Fruit fly (Drosophila melanogaster) whole organism, embryonic: ENCODE results near the gene CG10317.

Source experiments
- Aef1 ChIP-seq: fragments of 200-800 bp; sonication (Bioruptor generic); IDR thresholded peaks from 3 replicates; pipeline ENCODE4 v1.3.6; 2022; ENCODE audit warnings: missing biosample characterization, missing genetic modification characterization
- Antp ChIP-seq: fragments of 200-800 bp; sonication (Bioruptor generic); optimal IDR thresholded peaks from 3 replicates; lab custom pipeline; 2016; ENCODE audit warnings: missing biosample characterization, missing genetic modification characterization
- Awh ChIP-seq: fragments of 200-800 bp; sonication (Bioruptor generic); IDR thresholded peaks from 2 replicates; pipeline ENCODE4, ENCODE4 v1.3.6; 2022; ENCODE audit warnings: missing biosample characterization, missing genetic modification characterization
- BtbVII ChIP-seq: fragments of 200-800 bp; sonication (Bioruptor generic); optimal IDR thresholded peaks from 3 replicates; lab custom pipeline; 2017; ENCODE audit warnings: missing biosample characterization, mild to moderate bottlenecking, missing genetic modification characterization
- CG11456 ChIP-seq: fragments of 200-800 bp; sonication (Bioruptor generic); IDR thresholded peaks from 3 replicates; pipeline ENCODE4 v1.3.6; 2022; ENCODE audit warnings: missing biosample characterization, missing genetic modification characterization
- CG11504 ChIP-seq: fragments of 200-800 bp; sonication (Bioruptor generic); optimal IDR thresholded peaks from 3 replicates; lab custom pipeline; 2019; ENCODE audit warnings: missing biosample characterization, mild to moderate bottlenecking, missing genetic modification characterization, moderate library complexity
- CG12744 ChIP-seq: fragments of 200-800 bp; sonication (Bioruptor generic); optimal IDR thresholded peaks from 2 replicates; lab custom pipeline; 2016; ENCODE audit warnings: missing biosample characterization, missing genetic modification characterization
- CG15514 ChIP-seq: fragments of 200-800 bp; sonication (Bioruptor generic); optimal IDR thresholded peaks from 3 replicates; lab custom pipeline; 2017; ENCODE audit warnings: missing biosample characterization, missing genetic modification characterization, mild to moderate bottlenecking, moderate library complexity, missing genetic modification reagents
- CG1603 ChIP-seq: fragments of 200-800 bp; sonication (Bioruptor generic); optimal IDR thresholded peaks from 2 replicates; lab custom pipeline; 2019; ENCODE audit warnings: missing biosample characterization, mild to moderate bottlenecking, missing genetic modification characterization, moderate library complexity
- CG17186 ChIP-seq: fragments of 200-800 bp; sonication (Bioruptor generic); optimal IDR thresholded peaks from 3 replicates; lab custom pipeline; 2017; ENCODE audit warnings: missing biosample characterization, missing genetic modification reagents, missing genetic modification characterization
- CG30020 ChIP-seq: fragments of 200-800 bp; optimal IDR thresholded peaks from 2 replicates; lab custom pipeline; 2019; ENCODE audit warnings: missing biosample characterization, mild to moderate bottlenecking, missing genetic modification characterization, moderate library complexity
- CG32772 ChIP-seq: fragments of 200-800 bp; sonication (Bioruptor generic); IDR thresholded peaks from 2 replicates; pipeline ENCODE4 v1.3.6; 2022; ENCODE audit warnings: missing biosample characterization, missing genetic modification characterization
- CG42726 ChIP-seq: fragments of 200-800 bp; sonication (Bioruptor generic); IDR thresholded peaks from 2 replicates; pipeline ENCODE4 v1.3.6; 2022; ENCODE audit warnings: missing biosample characterization, missing genetic modification characterization; ENCODE audit not compliant: partially characterized antibody
- CG5180 ChIP-seq: fragments of 200-800 bp; sonication (Bioruptor generic); optimal IDR thresholded peaks from 3 replicates; lab custom pipeline; 2017; ENCODE audit warnings: missing biosample characterization, missing genetic modification characterization, mild to moderate bottlenecking, moderate library complexity, missing genetic modification reagents
- CG6175 ChIP-seq: fragments of 200-800 bp; sonication (Bioruptor generic); IDR thresholded peaks from 3 replicates; pipeline ENCODE4 v1.3.6; 2022; ENCODE audit warnings: missing biosample characterization, missing genetic modification characterization
- CG7357 ChIP-seq: fragments of 200-800 bp; sonication (Bioruptor generic); IDR thresholded peaks from 3 replicates; pipeline ENCODE4 v1.3.6; 2022; ENCODE audit warnings: missing biosample characterization, missing genetic modification characterization
- CG8290 ChIP-seq, 3 experiments: fragments of 200-800 bp; sonication (Bioruptor generic); optimal IDR thresholded peaks; 2 replicates each; lab custom pipeline; 2016 to 2019; ENCODE audit warnings: missing biosample characterization in 3 of 3, missing genetic modification characterization in 3 of 3, mild to moderate bottlenecking in 2 of 3, moderate library complexity in 1 of 3
- CG8765 ChIP-seq: fragments of 200-800 bp; sonication (Bioruptor generic); IDR thresholded peaks from 2 replicates; pipeline ENCODE4 v1.3.6; 2022; ENCODE audit warnings: missing biosample characterization, missing genetic modification characterization
- CG9437 ChIP-seq: fragments of 200-800 bp; sonication (Bioruptor generic); optimal IDR thresholded peaks from 2 replicates; lab custom pipeline; 2018; ENCODE audit warnings: missing biosample characterization, mild to moderate bottlenecking, missing genetic modification characterization
- D19B ChIP-seq: fragments of 200-800 bp; sonication (Bioruptor generic); optimal IDR thresholded peaks from 2 replicates; lab custom pipeline; 2017; ENCODE audit warnings: missing biosample characterization, mild to moderate bottlenecking, missing genetic modification characterization
- Dll ChIP-seq: fragments of 200-800 bp; sonication (Bioruptor generic); IDR thresholded peaks from 4 replicates; pipeline ENCODE4 v1.3.6; 2022; ENCODE audit warnings: missing biosample characterization, missing genetic modification characterization; ENCODE audit not compliant: partially characterized antibody
- Dref ChIP-seq: fragments of 200-800 bp; sonication (Bioruptor generic); IDR thresholded peaks from 2 replicates; pipeline ENCODE4 v1.3.6; 2022; ENCODE audit warnings: missing biosample characterization, missing genetic modification characterization
- Ets97D ChIP-seq: fragments of 200-800 bp; sonication (Bioruptor generic); optimal IDR thresholded peaks from 3 replicates; lab custom pipeline; 2016; ENCODE audit warnings: missing biosample characterization, missing genetic modification characterization
- Fer1 ChIP-seq: fragments of 200-800 bp; sonication (Bioruptor generic); optimal IDR thresholded peaks from 2 replicates; lab custom pipeline; 2017; ENCODE audit warnings: missing biosample characterization, mild to moderate bottlenecking, missing genetic modification characterization
- Fer3 ChIP-seq: fragments of 200-800 bp; sonication (Bioruptor generic); optimal IDR thresholded peaks from 2 replicates; lab custom pipeline; 2018; ENCODE audit warnings: missing biosample characterization, mild to moderate bottlenecking, missing genetic modification characterization, moderate library complexity
- H2.0 ChIP-seq: fragments of 200-800 bp; sonication (Bioruptor generic); IDR thresholded peaks from 2 replicates; pipeline ENCODE4 v1.3.6; 2022; ENCODE audit warnings: missing biosample characterization, missing genetic modification characterization
- Hand ChIP-seq: fragments of 200-800 bp; sonication (Bioruptor generic); optimal IDR thresholded peaks from 2 replicates; lab custom pipeline; 2017; ENCODE audit warnings: mild to moderate bottlenecking, missing biosample characterization, missing genetic modification reagents, missing genetic modification characterization
- NC2β ChIP-seq: fragments of 200-800 bp; sonication (Bioruptor generic); optimal IDR thresholded peaks from 2 replicates; lab custom pipeline; 2016; ENCODE audit warnings: missing biosample characterization, missing genetic modification characterization
- Opbp ChIP-seq: fragments of 200-800 bp; sonication (Bioruptor generic); IDR thresholded peaks from 3 replicates; pipeline ENCODE4 v1.3.6; 2022; ENCODE audit warnings: missing biosample characterization, missing genetic modification characterization; ENCODE audit not compliant: partially characterized antibody
- Rx ChIP-seq: fragments of 200-800 bp; sonication (Bioruptor generic); IDR thresholded peaks from 2 replicates; pipeline ENCODE4 v1.3.6; 2022; ENCODE audit warnings: missing biosample characterization, missing genetic modification characterization
- Sin3A ChIP-seq: fragments of >200 bp; optimal IDR thresholded peaks from 2 replicates; lab custom pipeline; 2018
- amos ChIP-seq: fragments of 200-800 bp; sonication (Bioruptor generic); IDR thresholded peaks from 2 replicates; pipeline ENCODE4 v1.3.6; 2022; ENCODE audit warnings: missing biosample characterization, missing genetic modification characterization; ENCODE audit not compliant: partially characterized antibody
- cad ChIP-seq: fragments of >200 bp; optimal IDR thresholded peaks from 2 replicates; lab custom pipeline; 2017; ENCODE audit warnings: missing biosample characterization, missing genetic modification characterization
- ci ChIP-seq: fragments of 200-800 bp; sonication (Bioruptor generic); IDR thresholded peaks from 3 replicates; pipeline ENCODE4 v1.3.6; 2022; ENCODE audit warnings: missing biosample characterization, missing genetic modification characterization
- gsb-n ChIP-seq: fragments of 200-800 bp; sonication (Bioruptor generic); optimal IDR thresholded peaks from 3 replicates; lab custom pipeline; 2018; ENCODE audit warnings: missing biosample characterization, mild to moderate bottlenecking, missing genetic modification characterization
- maf-S ChIP-seq: fragments of 200-800 bp; sonication (Bioruptor generic); optimal IDR thresholded peaks from 2 replicates; lab custom pipeline; 2016; ENCODE audit warnings: missing biosample characterization, missing genetic modification characterization
- nmo ChIP-seq: fragments of 200-800 bp; sonication (Bioruptor generic); optimal IDR thresholded peaks from 2 replicates; lab custom pipeline; 2018; ENCODE audit warnings: missing biosample characterization, mild to moderate bottlenecking, missing genetic modification characterization, moderate library complexity
- nom ChIP-seq: fragments of 200-800 bp; sonication (Bioruptor generic); optimal IDR thresholded peaks from 2 replicates; lab custom pipeline; 2017; ENCODE audit warnings: missing biosample characterization, missing genetic modification characterization, mild to moderate bottlenecking, moderate library complexity, missing genetic modification reagents
- otp ChIP-seq: fragments of 200-800 bp; sonication (Bioruptor generic); IDR thresholded peaks from 3 replicates; pipeline ENCODE4, ENCODE4 v1.3.6; 2022; ENCODE audit warnings: missing biosample characterization, missing genetic modification characterization
- pum ChIP-seq: fragments of 200-800 bp; sonication (Bioruptor generic); optimal IDR thresholded peaks from 2 replicates; lab custom pipeline; 2016; ENCODE audit warnings: missing biosample characterization, missing genetic modification characterization
- sisA ChIP-seq: fragments of 200-800 bp; sonication (Bioruptor generic); IDR thresholded peaks from 2 replicates; pipeline ENCODE4 v1.3.6; 2022; ENCODE audit warnings: missing biosample characterization, missing genetic modification characterization
- sna ChIP-seq: fragments of 200-800 bp; sonication (Bioruptor generic); IDR thresholded peaks from 2 replicates; pipeline ENCODE4 v1.3.6; 2022; ENCODE audit warnings: missing biosample characterization, missing genetic modification characterization; ENCODE audit not compliant: partially characterized antibody
- sr ChIP-seq: fragments of 200-800 bp; sonication (Bioruptor generic); IDR thresholded peaks from 3 replicates; pipeline ENCODE4 v1.3.6; 2022; ENCODE audit warnings: missing biosample characterization, missing genetic modification characterization
- stwl ChIP-seq: fragments of 200-800 bp; sonication (Bioruptor generic); optimal IDR thresholded peaks from 3 replicates; lab custom pipeline; 2018; ENCODE audit warnings: missing biosample characterization, mild to moderate bottlenecking, missing genetic modification characterization, moderate library complexity
- tap ChIP-seq: fragments of 200-800 bp; optimal IDR thresholded peaks from 3 replicates; lab custom pipeline; 2019; ENCODE audit warnings: missing biosample characterization, mild to moderate bottlenecking, missing genetic modification characterization, moderate library complexity
- tgo ChIP-seq: fragments of 200-800 bp; sonication (Bioruptor generic); IDR thresholded peaks from 3 replicates; pipeline ENCODE4 v1.3.6; 2022; ENCODE audit warnings: missing biosample characterization, missing genetic modification characterization
- trem ChIP-seq: fragments of 200-800 bp; optimal IDR thresholded peaks from 3 replicates; lab custom pipeline; 2019; ENCODE audit warnings: missing biosample characterization, mild to moderate bottlenecking, missing genetic modification characterization, moderate library complexity
- twi ChIP-seq: fragments of 200-800 bp; optimal IDR thresholded peaks from 2 replicates; lab custom pipeline; 2019; ENCODE audit warnings: missing biosample characterization, mild to moderate bottlenecking, missing genetic modification characterization, moderate library complexity
- unc-4 ChIP-seq: fragments of 200-800 bp; sonication (Bioruptor generic); IDR thresholded peaks from 2 replicates; pipeline ENCODE4 v1.3.6; 2022; ENCODE audit warnings: missing biosample characterization, missing genetic modification characterization; ENCODE audit not compliant: partially characterized antibody
- zen ChIP-seq: fragments of 200-800 bp; sonication (Bioruptor generic); optimal IDR thresholded peaks from 3 replicates; lab custom pipeline; 2018; ENCODE audit warnings: missing biosample characterization, mild to moderate bottlenecking, missing genetic modification characterization, moderate library complexity

CG10317 gene

DNA sequence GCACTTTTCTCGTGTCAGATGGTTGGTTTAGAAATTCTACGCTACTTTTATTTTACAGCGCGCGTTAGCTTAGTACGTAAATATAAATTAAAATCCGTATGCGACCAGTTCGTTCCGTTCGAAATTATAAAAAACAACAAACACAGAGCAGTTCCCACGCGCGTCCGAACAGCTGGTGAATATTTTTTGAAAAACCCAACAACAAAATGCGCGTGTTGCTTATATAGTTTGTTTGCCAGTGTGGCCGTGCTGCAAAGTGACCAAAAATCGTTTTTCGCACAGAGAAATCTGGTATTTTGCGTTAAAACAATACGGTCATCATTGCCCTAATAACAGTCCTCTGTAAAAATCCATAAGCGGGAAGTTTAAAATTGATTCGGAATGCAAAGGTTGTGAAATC, 32.0 kb downstream of the CG10317 start (continued):
- TF ChIP-seq ci (0 out of 3 replicates have a peak, but pooled peaks have one; percentile 22), CG17186 (peak; percentile 65), NC2β (peak; percentile 87), H2.0 (no peak), unc-4 (peak; percentile 41), CG42726 (GFP tag; lab: Robert Waterston, UW) (peak; percentile 59; the same call in 1 of the 2 replicates), sr (GFP tag; lab: Robert Waterston, UW) (0 out of 3 replicates have a peak, but pooled peaks have one; percentile 16), Dref (GFP tag; lab: Robert Waterston, UW) (no peak), CG11456 (GFP tag; lab: Robert Waterston, UW) (no peak), Dll (GFP tag; lab: Robert Waterston, UW) (0 out of 4 replicates have a peak, but pooled peaks have one; percentile 19), twi (peak; percentile 6), Hand (GFP tag; lab: Kevin White, UChicago) (no peak), CG15514 (GFP tag; lab: Kevin White, UChicago) (peak; percentile 77), CG32772 (GFP tag; lab: Robert Waterston, UW) (no peak), otp (GFP tag; lab: Robert Waterston, UW) (no peak), CG12744 (GFP tag; lab: Kevin White, UChicago) (peak; percentile 4), Aef1 (peak; percentile 76), tgo (GFP tag; lab: Robert Waterston, UW) (no peak), BtbVII (GFP tag; lab: Kevin White, UChicago) (no peak), Fer3 (tag; lab: Kevin White, UChicago) (no peak), CG8765 (GFP tag; lab: Robert Waterston, UW) (no peak), sisA (GFP tag; lab: Robert Waterston, UW) (no peak), Ets97D (GFP tag; lab: Kevin White, UChicago) (peak; percentile 39), Antp (GFP tag; lab: Kevin White, UChicago) (no peak), Opbp (GFP tag; lab: Robert Waterston, UW) (peak; percentile 49; the same call in 2 of the 3 replicates), Awh (GFP tag; lab: Robert Waterston, UW) (no peak), pum (no peak), CG30020 (tag; lab: Kevin White, UChicago) (peak; percentile 10), D19B (GFP tag; lab: Kevin White, UChicago) (no peak), CG7357 (GFP tag; lab: Robert Waterston, UW) (no peak), Sin3A (lab: Kevin White, UChicago) (peak; percentile 39), stwl (tag; lab: Kevin White, UChicago) (peak; percentile 77), CG1603 (tag; lab: Kevin White, UChicago) (peak; percentile 79), nmo (GFP tag; lab: Kevin White, UChicago) (peak; percentile 20), trem (tag; lab: Kevin White, UChicago) (peak; percentile 75), maf-S (GFP tag; lab: Kevin White, UChicago) (peak; percentile 9), CG11504 (peak; percentile 30), zen (peak; percentile 23), sna (GFP tag; lab: Robert Waterston, UW) (no peak), CG9437 (GFP tag; lab: Kevin White, UChicago) (no peak), gsb-n (tag; lab: Kevin White, UChicago) (peak; percentile 15), CG5180 (GFP tag; lab: Kevin White, UChicago) (no peak), Rx (GFP tag; lab: Robert Waterston, UW) (no peak), CG6175 (GFP tag; lab: Robert Waterston, UW) (no peak), nom (peak; percentile 50), Fer1 (GFP tag; lab: Kevin White, UChicago) (peak; percentile 36), CG8290 (GFP tag; optimal IDR thresholded peaks at IDR 0.05; lab: Kevin White, UChicago) (no peak), CG8290 (tag; optimal IDR thresholded peaks at IDR 0.05; lab: Kevin White, UChicago) (peak in 1 of 2 experiments; percentile 62), amos (GFP tag; lab: Robert Waterston, UW) (peak; percentile 49), cad (no peak), tap (peak; percentile 9)
